Worm (Caenorhabditis elegans): ENCODE results near the gene unc-4.

DNA sequence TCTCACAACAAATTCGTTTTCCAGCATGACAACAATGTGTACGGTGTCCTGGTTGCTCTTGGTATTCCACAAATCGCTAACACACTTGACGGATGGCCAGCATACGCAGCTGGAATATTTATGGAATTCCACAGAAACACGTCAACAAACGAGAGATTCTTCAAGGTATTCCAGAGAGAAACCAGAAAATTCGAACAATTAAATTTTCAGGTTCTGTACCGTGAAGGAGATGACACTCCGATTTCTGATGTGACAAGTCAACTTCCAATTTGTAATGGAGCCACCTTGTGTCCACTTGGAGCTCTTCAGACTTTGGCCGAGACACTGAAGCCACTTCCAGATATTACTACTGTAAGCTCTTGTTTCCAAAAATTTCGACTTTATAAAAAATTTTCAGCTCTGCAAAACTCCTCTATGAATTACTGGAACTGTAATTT is 33.8 kb upstream of the unc-4 start:
- TF ChIP-seq nfya-1 (tag; optimal IDR thresholded peaks at IDR 0.05) = no peak
- TF ChIP-seq pax-1 (tag; optimal IDR thresholded peaks at IDR 0.05) = no peak
- TF ChIP-seq dve-1 (tag; optimal IDR thresholded peaks at IDR 0.05) = no peak
- TF ChIP-seq hlh-8 (tag; optimal IDR thresholded peaks at IDR 0.05) = no peak
- TF ChIP-seq nhr-11 (tag; optimal IDR thresholded peaks at IDR 0.05) = no peak
- TF ChIP-seq pha-4 (tag; optimal IDR thresholded peaks at IDR 0.05) = no peak
- TF ChIP-seq dmd-4 (tag; optimal IDR thresholded peaks at IDR 0.05; ENCODE audit: borderline replicate concordance) = no peak

All from whole organism, late embryonic.